Fruit fly (Drosophila melanogaster) whole organism, adult: Measurements from ENCODE around the gene peng.

ENCODE experiments used
- CG11617 ChIP-seq: fragments of 200-800 bp; sonication (Bioruptor generic); optimal IDR thresholded peaks from 2 replicates; lab custom pipeline; 2017; ENCODE audit warnings: mild to moderate bottlenecking, missing biosample characterization, missing genetic modification reagents, missing genetic modification characterization
- CG1620 ChIP-seq: fragments of 200-800 bp; sonication (Bioruptor generic); optimal IDR thresholded peaks from 2 replicates; lab custom pipeline; 2016; ENCODE audit warnings: missing biosample characterization, missing genetic modification characterization
- CG33017 ChIP-seq: fragments of 200-800 bp; sonication (Bioruptor generic); optimal IDR thresholded peaks from 2 replicates; lab custom pipeline; 2018; ENCODE audit warnings: missing biosample characterization, mild to moderate bottlenecking, missing genetic modification characterization, moderate library complexity
- CG5204 ChIP-seq: fragments of 200-800 bp; sonication (Bioruptor generic); optimal IDR thresholded peaks from 2 replicates; lab custom pipeline; 2016; ENCODE audit warnings: missing biosample characterization, missing genetic modification characterization
- CG7101 ChIP-seq: fragments of 200-800 bp; sonication (Bioruptor generic); optimal IDR thresholded peaks from 2 replicates; lab custom pipeline; 2018; ENCODE audit warnings: missing biosample characterization, mild to moderate bottlenecking, missing genetic modification characterization, moderate library complexity
- Hr96 ChIP-seq: fragments of 200-800 bp; sonication (Bioruptor generic); optimal IDR thresholded peaks from 2 replicates; lab custom pipeline; 2016; ENCODE audit warnings: missing biosample characterization, missing genetic modification characterization
- Mnt ChIP-seq: fragments of 200-800 bp; sonication (Bioruptor generic); optimal IDR thresholded peaks from 2 replicates; lab custom pipeline; 2016; ENCODE audit warnings: missing biosample characterization, mild to moderate bottlenecking, missing genetic modification characterization
- bab1 ChIP-seq: fragments of 200-800 bp; sonication (Bioruptor generic); optimal IDR thresholded peaks from 3 replicates; lab custom pipeline; 2019; ENCODE audit warnings: missing biosample characterization, mild to moderate bottlenecking, missing genetic modification characterization, moderate library complexity
- cic ChIP-seq: fragments of 200-800 bp; sonication (Bioruptor generic); optimal IDR thresholded peaks from 2 replicates; lab custom pipeline; 2017; ENCODE audit warnings: missing biosample characterization, mild to moderate bottlenecking, missing genetic modification characterization, moderate library complexity
- cnc ChIP-seq, 2 experiments: fragments of >200 bp; optimal IDR thresholded peaks; 2 replicates each; lab custom pipeline; 2017
- ovo ChIP-seq: fragments of 200-800 bp; sonication (Bioruptor generic); optimal IDR thresholded peaks from 2 replicates; lab custom pipeline; 2016; ENCODE audit warnings: missing biosample characterization, missing genetic modification characterization
- pad ChIP-seq: fragments of 200-800 bp; sonication (Bioruptor generic); optimal IDR thresholded peaks from 3 replicates; lab custom pipeline; 2017; ENCODE audit warnings: missing biosample characterization, missing genetic modification characterization, mild to moderate bottlenecking, moderate library complexity, missing genetic modification reagents
- tj ChIP-seq: fragments of 200-800 bp; sonication (Bioruptor generic); optimal IDR thresholded peaks from 3 replicates; lab custom pipeline; 2017; ENCODE audit warnings: missing biosample characterization, mild to moderate bottlenecking, missing genetic modification characterization, moderate library complexity
- toe ChIP-seq: fragments of 200-800 bp; sonication (Bioruptor generic); optimal IDR thresholded peaks from 2 replicates; lab custom pipeline; 2016; ENCODE audit warnings: missing biosample characterization, missing genetic modification characterization

DNA sequence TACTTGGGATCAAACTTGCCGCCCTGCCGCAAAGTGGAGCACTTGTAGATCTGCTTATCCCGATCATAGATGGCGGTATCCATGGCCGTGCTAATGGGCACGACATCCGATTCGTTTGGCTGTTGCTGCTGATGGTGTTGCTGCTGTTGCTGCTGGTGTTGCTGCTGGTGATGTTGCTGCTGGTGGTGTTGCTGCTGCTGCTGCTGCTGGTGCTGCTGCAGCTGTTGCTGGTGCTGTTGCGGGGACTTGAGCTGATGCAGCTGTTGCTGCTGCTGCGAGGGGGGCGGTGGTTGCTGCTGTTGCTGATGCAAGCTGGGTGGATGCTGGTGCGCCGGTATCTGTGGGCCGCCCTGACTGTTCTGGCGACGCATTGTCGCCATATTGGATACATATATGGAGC, 16.5 kb downstream of the peng start:
- TF ChIP-seq cnc (optimal IDR thresholded peaks at IDR 0.05; lab: Kevin White, UChicago) (no peak), bab1 (GFP tag; lab: Kevin White, UChicago) (no peak), CG7101 (tag; lab: Kevin White, UChicago) (no peak), pad (GFP tag; lab: Kevin White, UChicago) (no peak), toe (GFP tag; lab: Kevin White, UChicago) (no peak), CG5204 (GFP tag; lab: Kevin White, UChicago) (no peak), Hr96 (no peak), ovo (GFP tag; lab: Kevin White, UChicago) (no peak), CG33017 (tag; lab: Kevin White, UChicago) (no peak), CG11617 (GFP tag; lab: Kevin White, UChicago) (no peak), tj (no peak), CG1620 (GFP tag; lab: Kevin White, UChicago) (no peak), Mnt (GFP tag; lab: Kevin White, UChicago) (no peak), cic (GFP tag; lab: Kevin White, UChicago) (no peak)
